Fruit fly (Drosophila melanogaster): ENCODE measurements around the gene CG5653.
A peak's percentile ranks its signal among the peaks of the same experiment; 100 is the strongest.

DNA sequence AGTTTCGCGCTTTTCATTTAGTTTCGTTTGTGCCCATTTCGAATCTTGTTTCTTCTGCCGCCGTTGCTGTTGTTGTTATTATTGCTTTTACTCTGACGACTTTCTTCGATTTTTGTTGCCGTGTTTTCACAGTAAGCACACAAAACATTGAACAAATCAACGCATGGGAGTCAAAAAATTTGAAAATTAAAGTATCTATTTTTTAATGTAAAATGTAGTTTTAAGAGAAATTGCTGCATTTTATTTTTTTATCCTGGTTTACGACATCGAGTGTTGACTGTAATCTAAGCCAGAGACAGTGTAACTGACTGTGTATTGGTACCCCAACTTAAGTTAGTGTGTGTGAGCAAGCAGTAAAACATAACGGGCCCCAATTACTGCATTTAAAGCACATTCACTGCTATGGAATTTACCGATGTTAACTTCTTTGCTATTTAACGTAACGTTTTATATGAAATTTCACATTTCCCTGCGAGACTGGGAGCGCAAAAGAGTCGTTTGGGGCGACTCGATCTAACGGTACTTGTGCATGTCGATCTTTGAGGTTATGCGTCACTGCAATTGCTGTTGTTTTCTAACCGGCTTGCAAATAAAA lies 30.1 kb upstream of the CG5653 start:
- peak; percentile 2 for TF ChIP-seq Rel (GFP tag; optimal IDR thresholded peaks at IDR 0.05)
- TF ChIP-seq Rel (tag; optimal IDR thresholded peaks at IDR 0.05): no peak
- no peak for TF ChIP-seq Hr78 (GFP tag; optimal IDR thresholded peaks at IDR 0.05)
- TF ChIP-seq psq (GFP tag; optimal IDR thresholded peaks at IDR 0.05): peak; percentile 76
- TF ChIP-seq Vsx2 (GFP tag; optimal IDR thresholded peaks at IDR 0.05; ENCODE audit: partially characterized antibody): no peak
- TF ChIP-seq Dfd (GFP tag; optimal IDR thresholded peaks at IDR 0.05): no peak
- TF ChIP-seq lola (GFP tag; optimal IDR thresholded peaks at IDR 0.05): no peak
- peak; percentile 89 for TF ChIP-seq ey (GFP tag; optimal IDR thresholded peaks at IDR 0.05)
- TF ChIP-seq HLH106 (tag; optimal IDR thresholded peaks at IDR 0.05): peak; percentile 84
- TF ChIP-seq N (GFP tag; optimal IDR thresholded peaks at IDR 0.05): no peak
- TF ChIP-seq fru (GFP tag; optimal IDR thresholded peaks at IDR 0.05): peak; percentile 88
- no peak for TF ChIP-seq sv (GFP tag; optimal IDR thresholded peaks at IDR 0.05)
- TF ChIP-seq h (GFP tag; optimal IDR thresholded peaks at IDR 0.05): peak; percentile 92

All from whole organism, wandering third instar larva.